Fruit fly (Drosophila melanogaster) whole organism, embryonic: ENCODE measurements around the gene CG33111.

Source experiments
- Asciz ChIP-seq: fragments of 200-800 bp; sonication (Bioruptor generic); optimal IDR thresholded peaks from 2 replicates; lab custom pipeline; 2017; ENCODE audit warnings: missing biosample characterization, mild to moderate bottlenecking, missing genetic modification characterization, missing genetic modification reagents
- CG11560 ChIP-seq: fragments of 200-800 bp; sonication (Bioruptor generic); IDR thresholded peaks from 3 replicates; pipeline ENCODE4 v1.3.6; 2022; ENCODE audit warnings: missing biosample characterization, missing genetic modification characterization
- CG12104 ChIP-seq: fragments of 200-800 bp; sonication (Bioruptor generic); optimal IDR thresholded peaks from 3 replicates; lab custom pipeline; 2016; ENCODE audit warnings: missing biosample characterization, missing genetic modification characterization
- CG12299 ChIP-seq: fragments of 200-800 bp; sonication (Bioruptor generic); optimal IDR thresholded peaks from 2 replicates; lab custom pipeline; 2018; ENCODE audit warnings: missing biosample characterization, mild to moderate bottlenecking, missing genetic modification characterization
- CG1233 ChIP-seq: fragments of 200-800 bp; sonication (Bioruptor generic); optimal IDR thresholded peaks from 4 replicates; lab custom pipeline; 2018; ENCODE audit warnings: missing biosample characterization, mild to moderate bottlenecking, missing genetic modification characterization
- CG12659 ChIP-seq: fragments of 200-800 bp; sonication (Bioruptor generic); optimal IDR thresholded peaks from 3 replicates; lab custom pipeline; 2017; ENCODE audit warnings: mild to moderate bottlenecking, missing biosample characterization, missing genetic modification reagents, missing genetic modification characterization
- CG15011 ChIP-seq: fragments of 200-800 bp; sonication (Bioruptor generic); optimal IDR thresholded peaks from 3 replicates; lab custom pipeline; 2018; ENCODE audit warnings: missing biosample characterization, mild to moderate bottlenecking, missing genetic modification characterization
- CG15479 ChIP-seq: fragments of 200-800 bp; sonication (Bioruptor generic); optimal IDR thresholded peaks from 3 replicates; lab custom pipeline; 2019; ENCODE audit warnings: missing biosample characterization, mild to moderate bottlenecking, missing genetic modification characterization, moderate library complexity
- CG15696 ChIP-seq: fragments of 200-800 bp; sonication (Bioruptor generic); optimal IDR thresholded peaks from 2 replicates; lab custom pipeline; 2019; ENCODE audit warnings: missing biosample characterization, mild to moderate bottlenecking, missing genetic modification characterization, moderate library complexity
- CG17186 ChIP-seq: fragments of 200-800 bp; sonication (Bioruptor generic); optimal IDR thresholded peaks from 3 replicates; lab custom pipeline; 2017; ENCODE audit warnings: missing biosample characterization, missing genetic modification reagents, missing genetic modification characterization
- CG18764 ChIP-seq: fragments of 200-800 bp; sonication (Bioruptor generic); optimal IDR thresholded peaks from 3 replicates; lab custom pipeline; 2016; ENCODE audit warnings: missing biosample characterization, missing genetic modification characterization
- CG2116 ChIP-seq: fragments of 200-800 bp; sonication (Bioruptor generic); optimal IDR thresholded peaks from 3 replicates; lab custom pipeline; 2018; ENCODE audit warnings: missing biosample characterization, mild to moderate bottlenecking, missing genetic modification characterization
- CG31388 ChIP-seq: fragments of 200-800 bp; sonication (Bioruptor generic); optimal IDR thresholded peaks from 2 replicates; lab custom pipeline; 2016; ENCODE audit warnings: missing biosample characterization, missing genetic modification characterization
- CG32767 ChIP-seq: fragments of 200-800 bp; sonication (Bioruptor generic); IDR thresholded peaks from 2 replicates; pipeline ENCODE4 v1.3.6; 2022; ENCODE audit warnings: missing biosample characterization, missing genetic modification characterization
- CG34224 ChIP-seq: fragments of 200-800 bp; sonication (Bioruptor generic); IDR thresholded peaks from 3 replicates; pipeline ENCODE4 v1.3.6; 2022; ENCODE audit warnings: missing biosample characterization, missing genetic modification characterization; ENCODE audit not compliant: partially characterized antibody
- CG34376 ChIP-seq: fragments of 200-800 bp; sonication (Bioruptor generic); optimal IDR thresholded peaks from 2 replicates; lab custom pipeline; 2018; ENCODE audit warnings: missing biosample characterization, mild to moderate bottlenecking, missing genetic modification characterization
- CG4617 ChIP-seq: fragments of 200-800 bp; sonication (Bioruptor generic); optimal IDR thresholded peaks from 3 replicates; lab custom pipeline; 2016; ENCODE audit warnings: missing biosample characterization, missing genetic modification characterization, borderline replicate concordance
- CG4820 ChIP-seq: fragments of 200-800 bp; sonication (Bioruptor generic); optimal IDR thresholded peaks from 3 replicates; lab custom pipeline; 2016; ENCODE audit warnings: missing biosample characterization, missing genetic modification characterization
- CG5953 ChIP-seq: fragments of 200-800 bp; sonication (Bioruptor generic); IDR thresholded peaks from 2 replicates; pipeline ENCODE4 v1.3.6; 2022; ENCODE audit warnings: missing biosample characterization, missing genetic modification characterization
- CG6689 ChIP-seq: fragments of 200-800 bp; sonication (Bioruptor generic); IDR thresholded peaks from 2 replicates; pipeline ENCODE4 v1.3.6; 2022; ENCODE audit warnings: missing biosample characterization, missing genetic modification characterization
- CHES-1-like ChIP-seq: fragments of 200-800 bp; sonication (Bioruptor generic); optimal IDR thresholded peaks from 2 replicates; lab custom pipeline; 2016; ENCODE audit warnings: missing biosample characterization, missing genetic modification characterization
- ERR ChIP-seq: fragments of 200-800 bp; sonication (Bioruptor generic); optimal IDR thresholded peaks from 2 replicates; lab custom pipeline; 2016; ENCODE audit warnings: missing biosample characterization, missing genetic modification characterization
- GATAe ChIP-seq: fragments of 200-800 bp; sonication (Bioruptor generic); conservative IDR thresholded peaks from 2 replicates; pipeline ENCODE4 v1.3.6; 2022; ENCODE audit warnings: missing biosample characterization, missing genetic modification characterization
- HLH4C ChIP-seq: fragments of 200-800 bp; sonication (Bioruptor generic); IDR thresholded peaks from 3 replicates; pipeline ENCODE4 v1.3.6; 2022; ENCODE audit warnings: missing biosample characterization, missing genetic modification characterization; ENCODE audit not compliant: partially characterized antibody
- HmgD ChIP-seq: fragments of 200-800 bp; sonication (Bioruptor generic); optimal IDR thresholded peaks from 3 replicates; lab custom pipeline; 2016; ENCODE audit warnings: missing biosample characterization, missing genetic modification characterization
- Hsf ChIP-seq: fragments of 200-800 bp; sonication (Bioruptor generic); optimal IDR thresholded peaks from 3 replicates; lab custom pipeline; 2016; ENCODE audit warnings: missing biosample characterization, missing genetic modification characterization
- Jarid2 ChIP-seq: fragments of 200-800 bp; sonication (Bioruptor generic); optimal IDR thresholded peaks from 3 replicates; lab custom pipeline; 2017; ENCODE audit warnings: mild to moderate bottlenecking, missing biosample characterization, missing genetic modification reagents, missing genetic modification characterization
- Meics ChIP-seq: fragments of 200-800 bp; sonication (Bioruptor generic); optimal IDR thresholded peaks from 2 replicates; lab custom pipeline; 2017; ENCODE audit warnings: missing biosample characterization, mild to moderate bottlenecking, missing genetic modification characterization
- Side ChIP-seq: fragments of 200-800 bp; sonication (Bioruptor generic); optimal IDR thresholded peaks from 2 replicates; lab custom pipeline; 2016; ENCODE audit warnings: missing biosample characterization, missing genetic modification characterization
- Six4 ChIP-seq: fragments of 200-800 bp; sonication (Bioruptor generic); optimal IDR thresholded peaks from 2 replicates; lab custom pipeline; 2016; ENCODE audit warnings: missing biosample characterization, missing genetic modification characterization
- Taf1 ChIP-seq: fragments of 200-800 bp; sonication (Bioruptor generic); IDR thresholded peaks from 2 replicates; pipeline ENCODE4 v1.3.6; 2022; ENCODE audit warnings: missing biosample characterization, missing genetic modification characterization
- YL-1 ChIP-seq: fragments of 200-800 bp; sonication (Bioruptor generic); optimal IDR thresholded peaks from 3 replicates; lab custom pipeline; 2017; ENCODE audit warnings: missing biosample characterization, mild to moderate bottlenecking, missing genetic modification characterization
- aop ChIP-seq: fragments of 200-800 bp; sonication (Bioruptor generic); IDR thresholded peaks from 2 replicates; pipeline ENCODE4 v1.3.6; 2022; ENCODE audit warnings: missing biosample characterization, missing genetic modification characterization
- bowl ChIP-seq: fragments of 200-800 bp; sonication (Bioruptor generic); IDR thresholded peaks from 2 replicates; pipeline ENCODE4 v1.3.6; 2022; ENCODE audit warnings: missing biosample characterization, missing genetic modification characterization
- chif ChIP-seq, 2 experiments: fragments of 200-800 bp; sonication (Bioruptor generic); optimal IDR thresholded peaks; 3 replicates each; lab custom pipeline; 2016; ENCODE audit warnings: missing biosample characterization in 2 of 2, missing genetic modification characterization in 2 of 2
- dan ChIP-seq: fragments of 200-800 bp; sonication (Bioruptor generic); IDR thresholded peaks from 2 replicates; pipeline ENCODE4 v1.3.6; 2022; ENCODE audit warnings: missing biosample characterization, missing genetic modification characterization
- fd64A ChIP-seq: fragments of 200-800 bp; sonication (Bioruptor generic); optimal IDR thresholded peaks from 3 replicates; lab custom pipeline; 2018; ENCODE audit warnings: missing biosample characterization, mild to moderate bottlenecking, missing genetic modification characterization
- jing ChIP-seq: fragments of 200-800 bp; sonication (Bioruptor generic); optimal IDR thresholded peaks from 2 replicates; lab custom pipeline; 2018; ENCODE audit warnings: missing biosample characterization, mild to moderate bottlenecking, missing genetic modification characterization
- kah ChIP-seq: fragments of 200-800 bp; sonication (Bioruptor generic); optimal IDR thresholded peaks from 2 replicates; lab custom pipeline; 2018; ENCODE audit warnings: missing biosample characterization, mild to moderate bottlenecking, missing genetic modification characterization
- kay ChIP-seq: fragments of 200-800 bp; sonication (Bioruptor generic); optimal IDR thresholded peaks from 2 replicates; lab custom pipeline; 2016; ENCODE audit warnings: missing biosample characterization, missing genetic modification characterization
- mirr ChIP-seq: fragments of 200-800 bp; sonication (Bioruptor generic); optimal IDR thresholded peaks from 3 replicates; lab custom pipeline; 2018; ENCODE audit warnings: missing biosample characterization, mild to moderate bottlenecking, missing genetic modification characterization
- mld ChIP-seq: fragments of 200-800 bp; sonication (Bioruptor generic); IDR thresholded peaks from 3 replicates; pipeline ENCODE4 v1.3.6; 2022; ENCODE audit warnings: missing biosample characterization, missing genetic modification characterization; ENCODE audit not compliant: partially characterized antibody
- onecut ChIP-seq: fragments of 200-800 bp; sonication (Bioruptor generic); IDR thresholded peaks from 2 replicates; pipeline ENCODE4 v1.3.6; 2022; ENCODE audit warnings: missing biosample characterization, missing genetic modification characterization
- pnt ChIP-seq: fragments of 200-800 bp; sonication (Bioruptor generic); optimal IDR thresholded peaks from 3 replicates; lab custom pipeline; 2016; ENCODE audit warnings: missing biosample characterization, missing genetic modification characterization
- salm ChIP-seq: fragments of 200-800 bp; sonication (Bioruptor generic); optimal IDR thresholded peaks from 2 replicates; lab custom pipeline; 2018; ENCODE audit warnings: missing biosample characterization, mild to moderate bottlenecking, missing genetic modification characterization
- sisA ChIP-seq: fragments of 200-800 bp; sonication (Bioruptor generic); IDR thresholded peaks from 2 replicates; pipeline ENCODE4 v1.3.6; 2022; ENCODE audit warnings: missing biosample characterization, missing genetic modification characterization
- slbo ChIP-seq: fragments of 200-800 bp; sonication (Bioruptor generic); IDR thresholded peaks from 2 replicates; pipeline ENCODE4 v1.3.6; 2022; ENCODE audit warnings: missing biosample characterization, missing genetic modification characterization
- twi ChIP-seq: fragments of 200-800 bp; optimal IDR thresholded peaks from 2 replicates; lab custom pipeline; 2019; ENCODE audit warnings: missing biosample characterization, mild to moderate bottlenecking, missing genetic modification characterization, moderate library complexity
- wek ChIP-seq: fragments of 200-800 bp; sonication (Bioruptor generic); optimal IDR thresholded peaks from 3 replicates; lab custom pipeline; 2018; ENCODE audit warnings: missing biosample characterization, mild to moderate bottlenecking, missing genetic modification characterization, moderate library complexity

CG33111 gene

dm6 chr3R:23757912-23758607, 61.0 kb downstream of the CG33111 start, which contains the start of the genes PTPMT1 and Hrd3 (continued):
- peak; percentile 98 for TF ChIP-seq CG6689 (GFP tag; lab: Robert Waterston, UW)
- TF ChIP-seq kay (GFP tag; lab: Kevin White, UChicago), result peak; percentile 98
- TF ChIP-seq CG31388 (GFP tag; lab: Kevin White, UChicago), result peak; percentile 96
- peak; percentile 99 for TF ChIP-seq CG12104 (GFP tag; lab: Kevin White, UChicago)
- TF ChIP-seq onecut (GFP tag; lab: Robert Waterston, UW), result peak; percentile 88
- peak; percentile 95 for TF ChIP-seq salm (tag; lab: Kevin White, UChicago)
- peak; percentile 99 for TF ChIP-seq Meics (GFP tag; lab: Kevin White, UChicago)
- peak; percentile 86 for TF ChIP-seq Taf1 (GFP tag; lab: Robert Waterston, UW)
- peak; percentile 97 for TF ChIP-seq twi (tag; lab: Kevin White, UChicago)
- TF ChIP-seq Six4 (GFP tag; lab: Kevin White, UChicago), result peak; percentile 98
- peak; percentile 96 for TF ChIP-seq CG12299 (tag; lab: Kevin White, UChicago)
- peak; percentile 98 for TF ChIP-seq CG4617 (GFP tag; lab: Kevin White, UChicago)
- peak; percentile 99 for TF ChIP-seq CG15011 (GFP tag; lab: Kevin White, UChicago)
- peak; percentile 100 for TF ChIP-seq CG12659
- peak; percentile 88 for TF ChIP-seq CG15479 (GFP tag; lab: Kevin White, UChicago)
- peak; percentile 96 for TF ChIP-seq Side (GFP tag; lab: Kevin White, UChicago)
- TF ChIP-seq CG15696, result peak; percentile 98
- peak; percentile 82 for TF ChIP-seq CG5953
- TF ChIP-seq HmgD (GFP tag; lab: Kevin White, UChicago), result peak; percentile 93
- peak; percentile 75; the same call in 1 of the 2 replicates for TF ChIP-seq bowl (GFP tag; lab: Robert Waterston, UW)
- peak; percentile 96 for TF ChIP-seq CG18764
- no peak for TF ChIP-seq mld (GFP tag; lab: Robert Waterston, UW)
- peak; percentile 91 for TF ChIP-seq mirr
- peak; percentile 89 for TF ChIP-seq dan
- TF ChIP-seq Hsf (GFP tag; lab: Kevin White, UChicago), result peak; percentile 99
- peak; percentile 99 for TF ChIP-seq CG1233 (GFP tag; lab: Kevin White, UChicago)
- peak; percentile 97 for TF ChIP-seq CHES-1-like
- TF ChIP-seq CG34224 (GFP tag; lab: Robert Waterston, UW), result no peak
- peak; percentile 84 for TF ChIP-seq wek (GFP tag; lab: Kevin White, UChicago)
- peak; percentile 88 for TF ChIP-seq GATAe (GFP tag; lab: Robert Waterston, UW)
- TF ChIP-seq aop (GFP tag; lab: Robert Waterston, UW), result 0 out of 2 replicates have a peak, but pooled peaks have one; percentile 27
- TF ChIP-seq Asciz (GFP tag; lab: Kevin White, UChicago), result peak; percentile 97
- peak; percentile 98 for TF ChIP-seq slbo (GFP tag; lab: Robert Waterston, UW)
- peak; percentile 93 for TF ChIP-seq CG17186 (GFP tag; lab: Kevin White, UChicago)
- no peak for TF ChIP-seq HLH4C
- peak; percentile 99 for TF ChIP-seq YL-1 (GFP tag; lab: Kevin White, UChicago)
- TF ChIP-seq kah (GFP tag; lab: Kevin White, UChicago), result peak; percentile 93
- peak; percentile 97 for TF ChIP-seq sisA (GFP tag; lab: Robert Waterston, UW)
- TF ChIP-seq jing (GFP tag; lab: Kevin White, UChicago), result peak; percentile 93
- peak; percentile 92 for TF ChIP-seq Jarid2
- peak; percentile 97 to 98 for TF ChIP-seq chif (GFP tag; optimal IDR thresholded peaks at IDR 0.05; lab: Kevin White, UChicago)
- TF ChIP-seq CG34376 (GFP tag; lab: Kevin White, UChicago), result peak; percentile 99
- peak; percentile 94 for TF ChIP-seq CG32767 (GFP tag; lab: Robert Waterston, UW)
- TF ChIP-seq fd64A (GFP tag; lab: Kevin White, UChicago), result peak; percentile 84
- peak; percentile 98 for TF ChIP-seq CG4820
- peak; percentile 83 for TF ChIP-seq ERR (GFP tag; lab: Kevin White, UChicago)
- peak; percentile 91 for TF ChIP-seq CG11560 (tag; lab: Robert Waterston, UW)
- TF ChIP-seq pnt (GFP tag; lab: Kevin White, UChicago), result peak; percentile 98
- TF ChIP-seq CG2116 (GFP tag; lab: Kevin White, UChicago), result peak; percentile 90
